Worm (Caenorhabditis elegans): ENCODE data around the gene C01G10.15.

ce11 chrV:15060595-15060994 lies 26.5 kb downstream of the C01G10.15 start:
- TF ChIP-seq klf-2 (GFP tag; conservative IDR thresholded peaks at IDR 0.05) = no peak
- no peak for TF ChIP-seq T22C8.4 (GFP tag; IDR thresholded peaks at IDR 0.05)
- no peak for TF ChIP-seq flt-1 (GFP tag; IDR thresholded peaks at IDR 0.05)
